Fruit fly (Drosophila melanogaster): Measurements from ENCODE around the gene Gapdh2.

The Gapdh2 gene

DNA sequence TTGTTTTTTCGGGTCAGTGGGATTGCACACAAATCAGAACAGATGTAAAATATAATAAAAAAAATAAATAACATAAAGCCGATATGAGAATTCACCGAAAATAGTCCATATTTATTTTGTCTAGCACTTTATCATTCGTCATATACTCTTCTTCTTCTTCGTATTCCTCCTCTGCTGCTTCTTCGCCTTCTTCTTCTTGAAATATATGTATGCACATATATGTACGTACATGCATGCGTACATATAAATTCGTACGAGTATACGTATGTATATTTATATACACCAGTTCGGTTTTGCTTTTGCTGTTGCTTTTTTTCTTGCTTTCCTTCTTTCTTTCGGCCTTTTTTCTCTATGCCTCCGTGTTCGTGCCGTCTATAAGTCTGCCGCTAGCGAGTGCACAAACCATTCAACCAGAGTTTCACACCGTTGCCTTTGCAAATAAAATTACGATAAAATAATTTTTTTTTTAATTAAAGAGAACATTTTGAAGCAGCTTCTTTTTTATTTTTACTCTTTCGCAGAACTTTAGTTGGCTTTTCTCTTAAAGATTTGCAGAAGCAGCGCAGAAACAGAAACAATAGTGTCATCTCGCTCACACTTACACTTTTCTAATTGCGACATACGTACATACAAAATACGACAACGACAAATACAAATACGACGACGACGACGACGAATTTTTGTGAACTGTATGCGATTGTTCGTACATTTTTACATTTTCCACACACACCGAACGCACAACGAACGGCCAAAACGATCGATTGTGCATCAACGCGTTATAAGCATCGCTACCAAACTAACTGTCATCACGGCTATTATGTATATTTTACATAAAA, 18.7 kb downstream of the Gapdh2 start (continued):
- TF ChIP-seq Trl (optimal IDR thresholded peaks at IDR 0.05) (peak in 1 of 2 experiments; percentile 73), Trl (GFP tag; optimal IDR thresholded peaks at IDR 0.05) (no peak), Bgb (GFP tag; IDR thresholded peaks at IDR 0.05; ENCODE audit: partially characterized antibody) (peak; percentile 58), CG13296 (GFP tag; optimal IDR thresholded peaks at IDR 0.05) (no peak), lbe (GFP tag; optimal IDR thresholded peaks at IDR 0.05) (peak; percentile 47), CG15479 (GFP tag; optimal IDR thresholded peaks at IDR 0.05) (peak; percentile 77), CG6854 (GFP tag; optimal IDR thresholded peaks at IDR 0.05) (peak; percentile 7), cg (GFP tag; optimal IDR thresholded peaks at IDR 0.05) (peak; percentile 58), CG17829 (tag; optimal IDR thresholded peaks at IDR 0.05) (peak; percentile 2), sima (GFP tag; optimal IDR thresholded peaks at IDR 0.05) (no peak), CG34224 (GFP tag; IDR thresholded peaks at IDR 0.05; ENCODE audit: partially characterized antibody) (no peak; the same call in 2 of the 3 replicates), CG12104 (GFP tag; optimal IDR thresholded peaks at IDR 0.05) (no peak), CG13624 (GFP tag; optimal IDR thresholded peaks at IDR 0.05) (no peak), CG5245 (GFP tag; optimal IDR thresholded peaks at IDR 0.05) (no peak), CG3163 (GFP tag; optimal IDR thresholded peaks at IDR 0.05) (peak; percentile 98), CG14860 (GFP tag; IDR thresholded peaks at IDR 0.05; ENCODE audit: partially characterized antibody) (no peak)

dm6 chrX:15887247-15887616, 19.3 kb downstream of the Gapdh2 start, which contains the start of gene tay:
TSS of gene tay (minus strand) at chrX:15887311.
- no peak for TF ChIP-seq sc (optimal IDR thresholded peaks at IDR 0.05)
- TF ChIP-seq sc (GFP tag; optimal IDR thresholded peaks at IDR 0.05), result no peak
- peak; percentile 42 for TF ChIP-seq Myb (GFP tag; optimal IDR thresholded peaks at IDR 0.05)
- peak; percentile 42; the same call in 1 of the 3 replicates for TF ChIP-seq hb (GFP tag; IDR thresholded peaks at IDR 0.05; ENCODE audit: partially characterized antibody)
- peak; percentile 20 for TF ChIP-seq CG17186 (GFP tag; optimal IDR thresholded peaks at IDR 0.05)
- peak; percentile 79 for TF ChIP-seq Opbp (GFP tag; IDR thresholded peaks at IDR 0.05; ENCODE audit: partially characterized antibody)
- peak; percentile 28 for TF ChIP-seq CG33213 (GFP tag; optimal IDR thresholded peaks at IDR 0.05)
- TF ChIP-seq bbx (GFP tag; IDR thresholded peaks at IDR 0.05; ENCODE audit: partially characterized antibody), result peak; percentile 81
- TF ChIP-seq CG6791 (GFP tag; IDR thresholded peaks at IDR 0.05; ENCODE audit: partially characterized antibody), result peak; percentile 64; the same call in 2 of the 3 replicates
- peak; percentile 31 for TF ChIP-seq Antp (GFP tag; optimal IDR thresholded peaks at IDR 0.05)
- TF ChIP-seq maf-S (GFP tag; optimal IDR thresholded peaks at IDR 0.05), result no peak
- TF ChIP-seq Hr78 (GFP tag; optimal IDR thresholded peaks at IDR 0.05), result peak in 1 of 2 experiments; percentile 66
- no peak for TF ChIP-seq NFAT (GFP tag; IDR thresholded peaks at IDR 0.05)
- peak; percentile 6 for TF ChIP-seq Dp (GFP tag; optimal IDR thresholded peaks at IDR 0.05)
- peak; percentile 17 for TF ChIP-seq lilli (GFP tag; optimal IDR thresholded peaks at IDR 0.05)
- TF ChIP-seq CG4617 (GFP tag; optimal IDR thresholded peaks at IDR 0.05; ENCODE audit: borderline replicate concordance), result peak; percentile 43
- TF ChIP-seq cad (GFP tag; optimal IDR thresholded peaks at IDR 0.05), result no peak
- peak; percentile 83 for TF ChIP-seq Med (GFP tag)
- TF ChIP-seq slbo (GFP tag; IDR thresholded peaks at IDR 0.05), result peak; percentile 62
- peak; percentile 84 for TF ChIP-seq CG1024 (GFP tag; IDR thresholded peaks at IDR 0.05)
- TF ChIP-seq CG2116 (GFP tag; optimal IDR thresholded peaks at IDR 0.05), result peak; percentile 42
- TF ChIP-seq stwl (tag; optimal IDR thresholded peaks at IDR 0.05), result peak; percentile 66
- no peak for TF ChIP-seq Deaf1 (tag; optimal IDR thresholded peaks at IDR 0.05)
- 0 out of 2 replicates have a peak, but pooled peaks have one; percentile 11 for TF ChIP-seq al (GFP tag; IDR thresholded peaks at IDR 0.05)
- TF ChIP-seq Oli (tag; optimal IDR thresholded peaks at IDR 0.05), result no peak
- TF ChIP-seq CG2199 (GFP tag; IDR thresholded peaks at IDR 0.05), result peak; percentile 55; the same call in 2 of the 3 replicates
- TF ChIP-seq dmrt11E (tag; optimal IDR thresholded peaks at IDR 0.05), result no peak
- TF ChIP-seq inv (GFP tag; IDR thresholded peaks at IDR 0.05; ENCODE audit: partially characterized antibody), result peak; percentile 57; the same call in 1 of the 2 replicates
- peak; percentile 94 for TF ChIP-seq pfk (GFP tag; optimal IDR thresholded peaks at IDR 0.05)
- peak; percentile 38 for TF ChIP-seq CG9797 (GFP tag; optimal IDR thresholded peaks at IDR 0.05)
- no peak for TF ChIP-seq Nf-YC (tag; optimal IDR thresholded peaks at IDR 0.05)
- TF ChIP-seq Hsf (GFP tag; optimal IDR thresholded peaks at IDR 0.05), result no peak
